Worm (Caenorhabditis elegans) whole organism, L3 larva: Measurements from ENCODE around the gene grsp-2.

Experiments used
- R02D3.7 ChIP-seq: fragments of 150-350 bp; optimal IDR thresholded peaks from 2 replicates; lab custom pipeline; 2014; ENCODE audit warnings: missing biosample characterization, missing genetic modification characterization
- ceh-16 ChIP-seq: sonication (generic microtip); optimal IDR thresholded peaks from 2 replicates; lab custom pipeline; 2017; ENCODE audit warnings: missing biosample characterization, missing genetic modification characterization
- ceh-28 ChIP-seq: fragments of 150-350 bp; optimal IDR thresholded peaks from 2 replicates; lab custom pipeline; 2014; ENCODE audit warnings: missing biosample characterization, missing genetic modification reagents, missing genetic modification characterization
- ceh-82 ChIP-seq: fragments of 150-350 bp; optimal IDR thresholded peaks from 2 replicates; lab custom pipeline; 2014; ENCODE audit warnings: missing biosample characterization, missing genetic modification characterization
- ceh-9 ChIP-seq: sonication (generic microtip); optimal IDR thresholded peaks from 2 replicates; lab custom pipeline; 2018; ENCODE audit warnings: missing biosample characterization, missing genetic modification characterization
- egl-27 ChIP-seq: sonication (generic microtip); optimal IDR thresholded peaks from 4 replicates; lab custom pipeline; 2017; ENCODE audit warnings: missing biosample characterization, missing genetic modification reagents, missing genetic modification characterization
- egl-5 ChIP-seq: fragments of 150-350 bp; optimal IDR thresholded peaks from 2 replicates; lab custom pipeline; 2017; ENCODE audit warnings: missing biosample characterization, missing genetic modification reagents, missing genetic modification characterization, inconsistent platforms
- elt-1 ChIP-seq: fragments of 150-350 bp; optimal IDR thresholded peaks from 2 replicates; lab custom pipeline; 2014; ENCODE audit warnings: missing biosample characterization, missing genetic modification characterization
- elt-2 ChIP-seq: sonication (generic microtip); optimal IDR thresholded peaks from 2 replicates; lab custom pipeline; 2016; ENCODE audit warnings: missing genetic modification reagents, mild to moderate bottlenecking, missing genetic modification characterization, missing compliant biosample characterization
- elt-3 ChIP-seq, 3 experiments: fragments of 150-350 bp in 1 of 3; sonication (generic microtip) in 2 of 3; optimal IDR thresholded peaks; 2 replicates in 2 of 3; 4 replicates in 1 of 3; lab custom pipeline; 2014 to 2017; ENCODE audit warnings: missing biosample characterization in 3 of 3, missing genetic modification characterization in 3 of 3
- eor-1 ChIP-seq, 2 experiments: fragments of 150-350 bp; optimal IDR thresholded peaks; 2 replicates each; lab custom pipeline; 2014 to 2018; ENCODE audit warnings: missing biosample characterization in 2 of 2, missing genetic modification characterization in 2 of 2
- fos-1 ChIP-seq: fragments of 150-350 bp; optimal IDR thresholded peaks from 2 replicates; lab custom pipeline; 2014; ENCODE audit warnings: missing biosample characterization, missing genetic modification characterization
- jun-1 ChIP-seq: fragments of 150-350 bp; optimal IDR thresholded peaks from 2 replicates; lab custom pipeline; 2014; ENCODE audit warnings: missing biosample characterization, missing genetic modification reagents, missing genetic modification characterization
- lin-15B ChIP-seq: fragments of 150-350 bp; optimal IDR thresholded peaks from 2 replicates; lab custom pipeline; 2014; ENCODE audit warnings: missing biosample characterization, missing genetic modification characterization
- lsy-12 ChIP-seq: sonication (generic microtip); optimal IDR thresholded peaks from 2 replicates; lab custom pipeline; 2016; ENCODE audit warnings: mild to moderate bottlenecking, missing genetic modification characterization, missing compliant biosample characterization
- mdl-1 ChIP-seq: fragments of 150-350 bp; optimal IDR thresholded peaks from 2 replicates; lab custom pipeline; 2014; ENCODE audit warnings: missing biosample characterization, missing genetic modification characterization
- mml-1 ChIP-seq: fragments of 150-350 bp; sonication (generic microtip); optimal IDR thresholded peaks from 3 replicates; lab custom pipeline; 2014; ENCODE audit warnings: missing biosample characterization, missing genetic modification characterization
- nfya-1 ChIP-seq: sonication (generic microtip); optimal IDR thresholded peaks from 2 replicates; lab custom pipeline; 2017; ENCODE audit warnings: missing genetic modification characterization, mild to moderate bottlenecking, missing compliant biosample characterization, antibody characterized with exemption, moderate library complexity; ENCODE audit not compliant: insufficient read depth
- nhr-23 ChIP-seq: fragments of 150-350 bp; optimal IDR thresholded peaks from 2 replicates; lab custom pipeline; 2014; ENCODE audit warnings: missing biosample characterization, missing genetic modification reagents, missing genetic modification characterization
- nhr-237 ChIP-seq: fragments of 150-350 bp; optimal IDR thresholded peaks from 2 replicates; lab custom pipeline; 2014; ENCODE audit warnings: missing biosample characterization, missing genetic modification characterization
- nhr-25 ChIP-seq: sonication (generic microtip); optimal IDR thresholded peaks from 2 replicates; lab custom pipeline; 2017; ENCODE audit warnings: missing biosample characterization, missing genetic modification characterization
- nhr-28 ChIP-seq: fragments of 150-350 bp; optimal IDR thresholded peaks from 2 replicates; lab custom pipeline; 2014; ENCODE audit warnings: missing biosample characterization, missing genetic modification characterization
- nhr-43 ChIP-seq: sonication (generic microtip); optimal IDR thresholded peaks from 2 replicates; lab custom pipeline; 2016; ENCODE audit warnings: mild to moderate bottlenecking, missing genetic modification characterization, missing compliant biosample characterization; ENCODE audit not compliant: poor library complexity, severe bottlenecking
- nhr-67 ChIP-seq: fragments of 150-350 bp; optimal IDR thresholded peaks from 2 replicates; lab custom pipeline; 2014; ENCODE audit warnings: missing biosample characterization, missing genetic modification characterization
- nhr-77 ChIP-seq: fragments of 150-350 bp; optimal IDR thresholded peaks from 2 replicates; lab custom pipeline; 2014; ENCODE audit warnings: missing biosample characterization, missing genetic modification characterization
- pha-4 ChIP-seq: fragments of 150-350 bp; optimal IDR thresholded peaks from 2 replicates; lab custom pipeline; 2014; ENCODE audit warnings: missing biosample characterization, missing genetic modification reagents, missing genetic modification characterization
- pqm-1 ChIP-seq: fragments of 150-350 bp; optimal IDR thresholded peaks from 2 replicates; lab custom pipeline; 2017; ENCODE audit warnings: missing biosample characterization, missing genetic modification characterization, inconsistent platforms
- skn-1 ChIP-seq: fragments of 150-350 bp; optimal IDR thresholded peaks from 2 replicates; lab custom pipeline; 2014; ENCODE audit warnings: missing biosample characterization, missing genetic modification characterization
- snpc-4 ChIP-seq: fragments of 150-350 bp; optimal IDR thresholded peaks from 2 replicates; lab custom pipeline; 2014; ENCODE audit warnings: missing biosample characterization, missing genetic modification characterization
- unc-39 ChIP-seq: sonication (generic microtip); optimal IDR thresholded peaks from 4 replicates; lab custom pipeline; 2017; ENCODE audit warnings: missing biosample characterization, missing genetic modification characterization
- unc-62 ChIP-seq: fragments of 150-350 bp; sonication (generic microtip); optimal IDR thresholded peaks from 4 replicates; lab custom pipeline; 2014; ENCODE audit warnings: missing biosample characterization, missing genetic modification reagents, missing genetic modification characterization
- zag-1 ChIP-seq: fragments of 150-350 bp; optimal IDR thresholded peaks from 2 replicates; lab custom pipeline; 2014; ENCODE audit warnings: missing biosample characterization, missing genetic modification characterization
- ztf-11 ChIP-seq: fragments of 150-350 bp; optimal IDR thresholded peaks from 2 replicates; lab custom pipeline; 2014; ENCODE audit warnings: missing biosample characterization, missing genetic modification characterization

The grsp-2 gene

ce11 chrIV:8827500-8827899, 11.4 kb downstream of the grsp-2 start, which contains the start of gene T28C6.7:
Gene T28C6.7 (plus strand): TSS chrIV:8827800.
- no peak for TF ChIP-seq skn-1
- no peak for TF ChIP-seq pha-4 (tag; lab: Kevin White, UChicago)
- TF ChIP-seq nfya-1 (tag; lab: Kevin White, UChicago) = no peak
- TF ChIP-seq unc-39 (tag; lab: Kevin White, UChicago) = no peak
- no peak for TF ChIP-seq lsy-12 (tag; lab: Kevin White, UChicago)
- no peak for TF ChIP-seq nhr-237 (tag; lab: Kevin White, UChicago)
- TF ChIP-seq elt-2 (tag; lab: Kevin White, UChicago) = no peak
- no peak for TF ChIP-seq R02D3.7 (tag; lab: Kevin White, UChicago)
- no peak for TF ChIP-seq mdl-1 (tag; lab: Kevin White, UChicago)
- TF ChIP-seq ceh-82 (tag; lab: Kevin White, UChicago) = no peak
- no peak for TF ChIP-seq nhr-28 (tag; lab: Kevin White, UChicago)
- TF ChIP-seq jun-1 (tag; lab: Kevin White, UChicago) = no peak
- TF ChIP-seq egl-27 (tag; lab: Kevin White, UChicago) = no peak
- TF ChIP-seq unc-62 (GFP tag; lab: Kevin White, UChicago) = no peak
- no peak for TF ChIP-seq nhr-77 (tag; lab: Kevin White, UChicago)
- no peak for TF ChIP-seq elt-3 (tag; optimal IDR thresholded peaks at IDR 0.05; lab: Kevin White, UChicago)
- no peak for TF ChIP-seq snpc-4
- TF ChIP-seq fos-1 (tag; lab: Kevin White, UChicago) = no peak

ce11 chrIV:8830591-8830990, 14.5 kb downstream of the grsp-2 start, which contains the start of gene T28C6.8:
Gene T28C6.8 (minus strand): TSS chrIV:8830727.
- peak; percentile 66 for TF ChIP-seq nhr-25 (tag; lab: Kevin White, UChicago)
- TF ChIP-seq R02D3.7 (tag; lab: Kevin White, UChicago) = peak; percentile 7
- TF ChIP-seq ceh-28 (tag; lab: Kevin White, UChicago) = peak; percentile 38
- TF ChIP-seq pqm-1 (tag; lab: Kevin White, UChicago) = peak; percentile 88
- peak; percentile 45 for TF ChIP-seq elt-2 (tag; lab: Kevin White, UChicago)
- peak; percentile 1 for TF ChIP-seq lin-15B (tag; lab: Kevin White, UChicago)
- peak; percentile 21 for TF ChIP-seq nhr-23 (tag; lab: Kevin White, UChicago)
- peak; percentile 89 for TF ChIP-seq pha-4 (tag; lab: Kevin White, UChicago)
- no peak for TF ChIP-seq eor-1 (tag; optimal IDR thresholded peaks at IDR 0.05; lab: Kevin White, UChicago)
- TF ChIP-seq nhr-67 (tag; lab: Kevin White, UChicago) = no peak

ce11 chrIV:8840161-8840765, 24.1 kb downstream of the grsp-2 start, which contains the start of the genes T28C6.11 and T11B7.1:
Gene T28C6.11 (minus strand): TSS chrIV:8840261.
Gene T11B7.1 (plus strand): TSS chrIV:8840715.
- TF ChIP-seq ceh-9 (no peak), ceh-82 (tag; lab: Kevin White, UChicago) (no peak), nhr-237 (tag; lab: Kevin White, UChicago) (no peak), elt-1 (tag; lab: Kevin White, UChicago) (no peak), mml-1 (tag; lab: Kevin White, UChicago) (no peak), unc-39 (tag; lab: Kevin White, UChicago) (no peak), lin-15B (tag; lab: Kevin White, UChicago) (no peak), egl-5 (tag; lab: Kevin White, UChicago) (no peak)

ce11 chrIV:8844457-8844856, 28.3 kb downstream of the grsp-2 start, which contains the start of gene T11B7.2:
Gene T11B7.2 (minus strand): TSS chrIV:8844557.
- TF ChIP-seq R02D3.7 (tag; lab: Kevin White, UChicago) = no peak
- TF ChIP-seq ceh-16 (tag; lab: Kevin White, UChicago) = no peak
- TF ChIP-seq unc-62 (GFP tag; lab: Kevin White, UChicago) = no peak
- no peak for TF ChIP-seq ztf-11 (tag; lab: Kevin White, UChicago)
- TF ChIP-seq fos-1 (tag; lab: Kevin White, UChicago) = no peak
- no peak for TF ChIP-seq ceh-9
- no peak for TF ChIP-seq nhr-43 (tag; lab: Kevin White, UChicago)
- no peak for TF ChIP-seq zag-1 (tag; lab: Kevin White, UChicago)
